Fruit fly (Drosophila melanogaster): Measurements from ENCODE around the gene iPLA2-VIA.
A peak's percentile ranks its signal among the peaks of the same experiment; 100 is the strongest.

iPLA2-VIA gene

DNA sequence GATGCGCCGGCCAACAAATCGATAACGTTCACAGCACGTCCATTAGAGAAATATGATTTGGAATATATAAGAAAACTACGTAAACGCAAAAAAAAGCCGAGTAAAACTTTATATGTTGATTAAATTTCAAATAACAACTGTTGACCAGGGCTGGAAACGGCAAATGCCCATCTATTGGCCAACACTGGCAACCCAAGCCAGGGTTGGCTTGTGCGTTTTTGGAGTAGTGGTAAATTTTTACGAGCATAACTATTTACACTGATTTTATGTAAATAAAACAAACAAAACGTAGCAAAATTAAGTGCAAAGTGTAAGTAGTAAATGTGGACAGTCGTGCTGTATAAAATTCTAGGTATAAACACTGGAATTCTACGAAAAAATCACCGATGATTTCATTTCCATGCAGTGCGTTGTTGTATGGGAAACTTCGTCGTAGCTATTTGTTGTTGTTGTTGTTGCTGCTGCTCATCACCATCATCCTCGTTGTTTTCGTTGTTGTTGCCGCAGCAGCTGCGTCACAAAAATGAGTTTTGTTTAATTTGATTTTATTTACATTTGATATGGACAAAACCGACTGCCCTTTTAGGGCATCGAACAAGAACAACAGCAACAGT, 35.0 kb upstream of the iPLA2-VIA start, which contains the start of gene nudE (continued):
- TF ChIP-seq Drgx (GFP tag; IDR thresholded peaks at IDR 0.05) (no peak), mld (GFP tag; IDR thresholded peaks at IDR 0.05; ENCODE audit: partially characterized antibody) (no peak), stc (GFP tag; IDR thresholded peaks at IDR 0.05) (no peak), pum (GFP tag; optimal IDR thresholded peaks at IDR 0.05) (no peak), ci (GFP tag; IDR thresholded peaks at IDR 0.05) (no peak), vvl (GFP tag; IDR thresholded peaks at IDR 0.05) (no peak; the same call in 1 of the 2 replicates), Ets97D (GFP tag; optimal IDR thresholded peaks at IDR 0.05) (peak; percentile 33), CG11247 (GFP tag; IDR thresholded peaks at IDR 0.05) (peak; percentile 61), CG18262 (tag; optimal IDR thresholded peaks at IDR 0.05) (no peak), pnt (GFP tag; optimal IDR thresholded peaks at IDR 0.05) (no peak), dysf (GFP tag; IDR thresholded peaks at IDR 0.05) (0 out of 3 replicates have a peak, but pooled peaks have one; percentile 7), CG9437 (GFP tag; optimal IDR thresholded peaks at IDR 0.05) (no peak), CG8089 (GFP tag; optimal IDR thresholded peaks at IDR 0.05) (no peak), sima (GFP tag; optimal IDR thresholded peaks at IDR 0.05) (no peak), sens (GFP tag) (peak; percentile 87), nmo (GFP tag; optimal IDR thresholded peaks at IDR 0.05) (peak; percentile 32), CG11695 (GFP tag; IDR thresholded peaks at IDR 0.05) (0 out of 3 replicates have a peak, but pooled peaks have one; percentile 25), CG13894 (tag; optimal IDR thresholded peaks at IDR 0.05) (no peak), CG4730 (GFP tag; IDR thresholded peaks at IDR 0.05) (no peak), CG31388 (GFP tag; optimal IDR thresholded peaks at IDR 0.05) (no peak), gfzf (GFP tag; optimal IDR thresholded peaks at IDR 0.05) (no peak), Xrp1 (GFP tag; IDR thresholded peaks at IDR 0.05) (0 out of 2 replicates have a peak, but pooled peaks have one; percentile 21), gce (GFP tag; IDR thresholded peaks at IDR 0.05) (no peak), Lim3 (GFP tag; IDR thresholded peaks at IDR 0.05) (no peak), amos (GFP tag; IDR thresholded peaks at IDR 0.05; ENCODE audit: partially characterized antibody) (0 out of 2 replicates have a peak, but pooled peaks have one; percentile 22), CG8388 (GFP tag; optimal IDR thresholded peaks at IDR 0.05) (peak; percentile 37), Oaz (GFP tag; IDR thresholded peaks at IDR 0.05) (no peak), CG18619 (GFP tag; optimal IDR thresholded peaks at IDR 0.05) (no peak), CG4360 (GFP tag; IDR thresholded peaks at IDR 0.05) (peak; percentile 98), CG18599 (GFP tag; optimal IDR thresholded peaks at IDR 0.05) (peak; percentile 30), Xbp1 (GFP tag; optimal IDR thresholded peaks at IDR 0.05) (peak; percentile 31), gem (tag; optimal IDR thresholded peaks at IDR 0.05) (peak; percentile 16), Hmx (GFP tag; optimal IDR thresholded peaks at IDR 0.05) (no peak), wek (GFP tag; optimal IDR thresholded peaks at IDR 0.05) (no peak), br (optimal IDR thresholded peaks at IDR 0.05) (no peak), CG16813 (GFP tag; IDR thresholded peaks at IDR 0.05; ENCODE audit: partially characterized antibody) (no peak), CG14667 (GFP tag; IDR thresholded peaks at IDR 0.05) (no peak), tup (GFP tag; optimal IDR thresholded peaks at IDR 0.05) (no peak), MBD-R2 (GFP tag; IDR thresholded peaks at IDR 0.05) (peak; percentile 39), Dfd (GFP tag; optimal IDR thresholded peaks at IDR 0.05) (no peak), grau (tag; optimal IDR thresholded peaks at IDR 0.05) (peak; percentile 25), CG4707 (GFP tag; optimal IDR thresholded peaks at IDR 0.05) (no peak), cato (GFP tag; optimal IDR thresholded peaks at IDR 0.05; ENCODE audit: borderline replicate concordance) (no peak), fd3F (GFP tag; optimal IDR thresholded peaks at IDR 0.05) (no peak), danr (GFP tag; IDR thresholded peaks at IDR 0.05) (no peak), CG15073 (GFP tag; optimal IDR thresholded peaks at IDR 0.05) (no peak), kni (GFP tag; optimal IDR thresholded peaks at IDR 0.05) (no peak), salm (tag; optimal IDR thresholded peaks at IDR 0.05) (no peak), bcd (GFP tag; optimal IDR thresholded peaks at IDR 0.05) (peak; percentile 13), sr (GFP tag; IDR thresholded peaks at IDR 0.05) (no peak), Asciz (GFP tag; optimal IDR thresholded peaks at IDR 0.05) (no peak)

All from whole organism, embryonic.